Worm (Caenorhabditis elegans) whole organism, L1 larva: ENCODE results near the gene srsx-25.

Experiments
- Y116A8C.19 ChIP-seq: sonication (generic microtip); optimal IDR thresholded peaks from 2 replicates; lab custom pipeline; 2016; ENCODE audit warnings: missing compliant biosample characterization, missing genetic modification characterization, borderline replicate concordance
- aha-1 ChIP-seq: fragments of 150-350 bp; optimal IDR thresholded peaks from 2 replicates; lab custom pipeline; 2014; ENCODE audit warnings: missing biosample characterization, missing genetic modification characterization
- ceh-82 ChIP-seq, 3 experiments: fragments of 150-350 bp in 1 of 3; sonication (generic microtip) in 2 of 3; optimal IDR thresholded peaks; 2 replicates each; lab custom pipeline; 2014 to 2017; ENCODE audit warnings: missing biosample characterization in 3 of 3, missing genetic modification characterization in 3 of 3
- lir-3 ChIP-seq: sonication (generic microtip); optimal IDR thresholded peaks from 2 replicates; lab custom pipeline; 2016; ENCODE audit warnings: mild to moderate bottlenecking, missing genetic modification characterization, moderate library complexity, missing compliant biosample characterization; ENCODE audit not compliant: poor library complexity
- lsy-2 ChIP-seq, 2 experiments: fragments of 150-350 bp; optimal IDR thresholded peaks; 2 replicates each; lab custom pipeline; 2014; ENCODE audit warnings: missing biosample characterization in 2 of 2, missing genetic modification characterization in 2 of 2
- sptf-1 ChIP-seq: fragments of 150-350 bp; optimal IDR thresholded peaks from 2 replicates; lab custom pipeline; 2014; ENCODE audit warnings: missing biosample characterization, missing genetic modification characterization
- tlp-1 ChIP-seq: fragments of 150-350 bp; optimal IDR thresholded peaks from 2 replicates; lab custom pipeline; 2014; ENCODE audit warnings: missing biosample characterization, missing genetic modification characterization

DNA sequence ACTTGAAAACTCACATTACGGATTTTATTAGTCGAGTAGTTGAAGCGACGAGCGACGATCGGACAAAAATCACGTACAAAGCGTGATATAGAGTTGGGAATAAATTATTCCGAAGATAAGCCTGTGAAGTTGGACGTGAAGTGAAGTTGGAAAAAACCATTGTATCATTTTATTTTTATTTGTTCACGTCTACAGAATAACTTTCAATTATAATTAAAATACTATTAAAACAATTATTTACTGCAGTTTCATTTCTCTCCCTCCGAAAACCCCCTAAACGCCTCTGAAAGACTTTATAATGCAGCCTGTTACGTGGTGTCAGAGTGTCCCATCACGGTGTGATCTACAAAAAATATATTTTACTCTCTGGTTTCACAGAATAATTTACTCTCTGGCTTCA, 4.8 kb upstream of the srsx-25 start, which contains the start of gene Y62E10A.3:
- no peak for TF ChIP-seq sptf-1 (tag; lab: Kevin White, UChicago)
- no peak for TF ChIP-seq lsy-2 (tag; optimal IDR thresholded peaks at IDR 0.05; lab: Kevin White, UChicago)
- no peak for TF ChIP-seq tlp-1 (tag; lab: Kevin White, UChicago)
- no peak for TF ChIP-seq ceh-82 (tag; optimal IDR thresholded peaks at IDR 0.05; lab: Kevin White, UChicago)
- TF ChIP-seq lir-3 = no peak
- TF ChIP-seq aha-1 = no peak
- TF ChIP-seq Y116A8C.19 = no peak
